Fruit fly (Drosophila melanogaster) whole organism, embryonic: Measurements from ENCODE around the gene Sld5.
A peak's percentile ranks its signal among the peaks of the same experiment; 100 is the strongest.

ENCODE experiments used
- C15 ChIP-seq: fragments of 200-800 bp; sonication (Bioruptor generic); IDR thresholded peaks from 3 replicates; pipeline ENCODE4 v1.3.6; 2022; ENCODE audit warnings: missing biosample characterization, missing genetic modification characterization
- CG10209 ChIP-seq: fragments of 200-800 bp; sonication (Bioruptor generic); optimal IDR thresholded peaks from 3 replicates; lab custom pipeline; 2017; ENCODE audit warnings: missing biosample characterization, mild to moderate bottlenecking, missing genetic modification characterization, missing genetic modification reagents
- CG10366 ChIP-seq: fragments of 200-800 bp; sonication (Bioruptor generic); IDR thresholded peaks from 2 replicates; pipeline ENCODE4 v1.3.6; 2022; ENCODE audit warnings: missing biosample characterization, missing genetic modification characterization
- CG10462 ChIP-seq: fragments of 200-800 bp; sonication (Bioruptor generic); optimal IDR thresholded peaks from 2 replicates; lab custom pipeline; 2016; ENCODE audit warnings: missing biosample characterization, missing genetic modification characterization
- CG10543 ChIP-seq: fragments of 200-800 bp; sonication (Bioruptor generic); optimal IDR thresholded peaks from 3 replicates; lab custom pipeline; 2017; ENCODE audit warnings: missing biosample characterization, mild to moderate bottlenecking, missing genetic modification characterization, moderate library complexity
- CG10565 ChIP-seq: fragments of 200-800 bp; sonication (Bioruptor generic); optimal IDR thresholded peaks from 3 replicates; lab custom pipeline; 2016; ENCODE audit warnings: missing biosample characterization, mild to moderate bottlenecking, missing genetic modification characterization
- CG14050 ChIP-seq: fragments of 200-800 bp; sonication (Bioruptor generic); IDR thresholded peaks from 3 replicates; pipeline ENCODE4 v1.3.6; 2022; ENCODE audit warnings: missing biosample characterization, missing genetic modification characterization
- CG14710 ChIP-seq: fragments of 200-800 bp; sonication (Bioruptor generic); optimal IDR thresholded peaks from 3 replicates; lab custom pipeline; 2019; ENCODE audit warnings: missing biosample characterization, mild to moderate bottlenecking, missing genetic modification characterization, moderate library complexity
- CG15269 ChIP-seq: fragments of 200-800 bp; sonication (Bioruptor generic); optimal IDR thresholded peaks from 2 replicates; lab custom pipeline; 2018; ENCODE audit warnings: missing biosample characterization, mild to moderate bottlenecking, missing genetic modification characterization, moderate library complexity
- CG15479 ChIP-seq: fragments of 200-800 bp; sonication (Bioruptor generic); optimal IDR thresholded peaks from 3 replicates; lab custom pipeline; 2019; ENCODE audit warnings: missing biosample characterization, mild to moderate bottlenecking, missing genetic modification characterization, moderate library complexity
- CG15601 ChIP-seq: fragments of 200-800 bp; sonication (Bioruptor generic); optimal IDR thresholded peaks from 3 replicates; lab custom pipeline; 2019; ENCODE audit warnings: missing biosample characterization, mild to moderate bottlenecking, missing genetic modification characterization, moderate library complexity
- CG15696 ChIP-seq: fragments of 200-800 bp; sonication (Bioruptor generic); optimal IDR thresholded peaks from 2 replicates; lab custom pipeline; 2019; ENCODE audit warnings: missing biosample characterization, mild to moderate bottlenecking, missing genetic modification characterization, moderate library complexity
- CG30403 ChIP-seq: fragments of 200-800 bp; sonication (Bioruptor generic); optimal IDR thresholded peaks from 3 replicates; lab custom pipeline; 2016; ENCODE audit warnings: missing biosample characterization, missing genetic modification characterization
- CG33213 ChIP-seq: fragments of 200-800 bp; sonication (Bioruptor generic); optimal IDR thresholded peaks from 3 replicates; lab custom pipeline; 2016; ENCODE audit warnings: missing biosample characterization, missing genetic modification characterization
- CG34422 ChIP-seq: fragments of 200-800 bp; sonication (Bioruptor generic); IDR thresholded peaks from 3 replicates; pipeline ENCODE4 v1.3.6; 2022; ENCODE audit warnings: missing biosample characterization, missing genetic modification characterization
- CG3847 ChIP-seq: fragments of 200-800 bp; sonication (Bioruptor generic); IDR thresholded peaks from 2 replicates; pipeline ENCODE4 v1.3.6; 2022; ENCODE audit warnings: missing biosample characterization, missing genetic modification characterization
- CG7963 ChIP-seq: fragments of 200-800 bp; sonication (Bioruptor generic); IDR thresholded peaks from 3 replicates; pipeline ENCODE4 v1.3.6; 2022; ENCODE audit warnings: missing biosample characterization, missing genetic modification characterization; ENCODE audit not compliant: partially characterized antibody
- CG7987 ChIP-seq: fragments of 200-800 bp; sonication (Bioruptor generic); optimal IDR thresholded peaks from 2 replicates; lab custom pipeline; 2018; ENCODE audit warnings: missing biosample characterization, mild to moderate bottlenecking, missing genetic modification characterization, moderate library complexity
- CG8924 ChIP-seq: fragments of 200-800 bp; optimal IDR thresholded peaks from 3 replicates; lab custom pipeline; 2019; ENCODE audit warnings: missing biosample characterization, mild to moderate bottlenecking, missing genetic modification characterization, moderate library complexity
- CG9817 ChIP-seq: fragments of 200-800 bp; sonication (Bioruptor generic); optimal IDR thresholded peaks from 2 replicates; lab custom pipeline; 2018; ENCODE audit warnings: missing biosample characterization, mild to moderate bottlenecking, missing genetic modification characterization, moderate library complexity
- D ChIP-seq, 2 experiments: fragments of 200-800 bp in 1 of 2; fragments of >200 bp in 1 of 2; sonication (Bioruptor generic) in 1 of 2; optimal IDR thresholded peaks; 2 replicates in 1 of 2; 3 replicates in 1 of 2; lab custom pipeline; 2017; ENCODE audit warnings: mild to moderate bottlenecking in 1 of 2, missing biosample characterization in 1 of 2, missing genetic modification characterization in 1 of 2, missing genetic modification reagents in 1 of 2
- D19B ChIP-seq: fragments of 200-800 bp; sonication (Bioruptor generic); optimal IDR thresholded peaks from 2 replicates; lab custom pipeline; 2017; ENCODE audit warnings: missing biosample characterization, mild to moderate bottlenecking, missing genetic modification characterization
- Dip2 ChIP-seq: fragments of 200-800 bp; sonication (Bioruptor generic); IDR thresholded peaks from 2 replicates; pipeline ENCODE4 v1.3.6; 2022; ENCODE audit warnings: missing biosample characterization, missing genetic modification characterization
- Dll ChIP-seq: fragments of 200-800 bp; sonication (Bioruptor generic); IDR thresholded peaks from 4 replicates; pipeline ENCODE4 v1.3.6; 2022; ENCODE audit warnings: missing biosample characterization, missing genetic modification characterization; ENCODE audit not compliant: partially characterized antibody
- Doc2 ChIP-seq: fragments of 200-800 bp; sonication (Bioruptor generic); IDR thresholded peaks from 2 replicates; pipeline ENCODE4 v1.3.6; 2022; ENCODE audit warnings: missing biosample characterization, missing genetic modification characterization
- Hr51 ChIP-seq, 2 experiments: fragments of 200-800 bp; sonication (Bioruptor generic); optimal IDR thresholded peaks; 2 replicates in 1 of 2; 3 replicates in 1 of 2; lab custom pipeline; 2016 to 2018; ENCODE audit warnings: missing biosample characterization in 2 of 2, missing genetic modification characterization in 2 of 2, mild to moderate bottlenecking in 1 of 2, moderate library complexity in 1 of 2
- Nf-YB ChIP-seq: fragments of 200-800 bp; sonication (Bioruptor generic); optimal IDR thresholded peaks from 3 replicates; lab custom pipeline; 2019; ENCODE audit warnings: missing biosample characterization, mild to moderate bottlenecking, missing genetic modification characterization, moderate library complexity
- Usf ChIP-seq: fragments of 200-800 bp; sonication (Bioruptor generic); optimal IDR thresholded peaks from 2 replicates; lab custom pipeline; 2017; ENCODE audit warnings: missing genotype, missing biosample characterization, missing genetic modification characterization
- ase ChIP-seq: fragments of 200-800 bp; sonication (Bioruptor generic); IDR thresholded peaks from 3 replicates; pipeline ENCODE4 v1.3.6; 2022; ENCODE audit warnings: missing biosample characterization, missing genetic modification characterization
- ash1 ChIP-seq: fragments of 200-800 bp; sonication (Bioruptor generic); optimal IDR thresholded peaks from 2 replicates; lab custom pipeline; 2018; ENCODE audit warnings: missing biosample characterization, mild to moderate bottlenecking, missing genetic modification characterization
- bigmax ChIP-seq: fragments of 200-800 bp; sonication (Bioruptor generic); optimal IDR thresholded peaks from 2 replicates; lab custom pipeline; 2018; ENCODE audit warnings: missing biosample characterization, mild to moderate bottlenecking, missing genetic modification characterization
- cg ChIP-seq: fragments of 200-800 bp; sonication (Bioruptor generic); optimal IDR thresholded peaks from 3 replicates; lab custom pipeline; 2019; ENCODE audit warnings: missing biosample characterization, mild to moderate bottlenecking, missing genetic modification characterization, moderate library complexity
- croc ChIP-seq: fragments of 200-800 bp; sonication (Bioruptor generic); conservative IDR thresholded peaks from 3 replicates; pipeline ENCODE4 v1.3.6; 2022; ENCODE audit warnings: missing biosample characterization, missing genetic modification characterization
- dan ChIP-seq: fragments of 200-800 bp; sonication (Bioruptor generic); IDR thresholded peaks from 2 replicates; pipeline ENCODE4 v1.3.6; 2022; ENCODE audit warnings: missing biosample characterization, missing genetic modification characterization
- eyg ChIP-seq: fragments of 200-800 bp; sonication (Bioruptor generic); optimal IDR thresholded peaks from 3 replicates; lab custom pipeline; 2016; ENCODE audit warnings: missing biosample characterization, missing genetic modification characterization
- fd64A ChIP-seq: fragments of 200-800 bp; sonication (Bioruptor generic); optimal IDR thresholded peaks from 3 replicates; lab custom pipeline; 2018; ENCODE audit warnings: missing biosample characterization, mild to moderate bottlenecking, missing genetic modification characterization
- h ChIP-seq: fragments of >200 bp; optimal IDR thresholded peaks from 2 replicates; lab custom pipeline; 2017
- hbn ChIP-seq: fragments of 200-800 bp; sonication (Bioruptor generic); IDR thresholded peaks from 2 replicates; pipeline ENCODE4 v1.3.6; 2022; ENCODE audit warnings: missing biosample characterization, missing genetic modification characterization; ENCODE audit not compliant: partially characterized antibody
- hkb ChIP-seq, 2 experiments: fragments of 200-800 bp in 1 of 2; fragments of >200 bp in 1 of 2; sonication (Bioruptor generic) in 1 of 2; IDR thresholded peaks in 1 of 2; optimal IDR thresholded peaks in 1 of 2; 2 replicates each; pipeline versions ENCODE4 v1.3.6 to Lab custom; 2017 to 2022; ENCODE audit warnings: missing biosample characterization in 1 of 2, missing genetic modification characterization in 1 of 2
- lola ChIP-seq, 3 experiments: fragments of >200 bp in 2 of 3; fragments of 200-800 bp in 1 of 3; sonication (Bioruptor generic) in 1 of 3; optimal IDR thresholded peaks; 2 replicates each; lab custom pipeline; 2017 to 2019; ENCODE audit warnings: missing biosample characterization in 3 of 3, missing genetic modification characterization in 3 of 3, mild to moderate bottlenecking in 1 of 3, moderate library complexity in 1 of 3
- nom ChIP-seq: fragments of 200-800 bp; sonication (Bioruptor generic); optimal IDR thresholded peaks from 2 replicates; lab custom pipeline; 2017; ENCODE audit warnings: missing biosample characterization, missing genetic modification characterization, mild to moderate bottlenecking, moderate library complexity, missing genetic modification reagents
- prd ChIP-seq, 3 experiments: fragments of >200 bp in 2 of 3; fragments of 200-800 bp in 1 of 3; sonication (Bioruptor generic) in 1 of 3; optimal IDR thresholded peaks in 2 of 3; IDR thresholded peaks in 1 of 3; 2 replicates in 2 of 3; 3 replicates in 1 of 3; pipeline versions ENCODE4 v1.3.6 to Lab custom; 2017 to 2022; ENCODE audit warnings: missing biosample characterization in 1 of 3, missing genetic modification characterization in 1 of 3
- ranshi ChIP-seq: fragments of 200-800 bp; sonication (Bioruptor generic); IDR thresholded peaks from 2 replicates; pipeline ENCODE4 v1.3.6; 2022; ENCODE audit warnings: missing biosample characterization, missing genetic modification characterization
- sim ChIP-seq: fragments of 200-800 bp; sonication (Bioruptor generic); IDR thresholded peaks from 2 replicates; pipeline ENCODE4 v1.3.6; 2022; ENCODE audit warnings: missing biosample characterization, missing genetic modification characterization
- vnd ChIP-seq: fragments of 200-800 bp; sonication (Bioruptor generic); IDR thresholded peaks from 3 replicates; pipeline ENCODE4 v1.3.6; 2022; ENCODE audit warnings: missing biosample characterization, missing genetic modification characterization; ENCODE audit not compliant: partially characterized antibody
- zf30C ChIP-seq: fragments of 200-800 bp; sonication (Bioruptor generic); optimal IDR thresholded peaks from 3 replicates; lab custom pipeline; 2018; ENCODE audit warnings: missing biosample characterization, mild to moderate bottlenecking, missing genetic modification characterization

The Sld5 gene

dm6 chr3R:26104302-26105140 lies 48.2 kb upstream of the Sld5 start (continued):
- TF ChIP-seq CG14050 (GFP tag; lab: Robert Waterston, UW) = no peak
- TF ChIP-seq Usf (GFP tag; lab: Kevin White, UChicago) = no peak
- peak; percentile 32 for TF ChIP-seq CG9817 (tag; lab: Kevin White, UChicago)
- TF ChIP-seq h (lab: Kevin White, UChicago) = no peak
- no peak for TF ChIP-seq hkb (optimal IDR thresholded peaks at IDR 0.05; lab: Kevin White, UChicago)
- TF ChIP-seq hkb (GFP tag; IDR thresholded peaks at IDR 0.05; lab: Robert Waterston, UW) = no peak
- TF ChIP-seq CG7987 = peak; percentile 25
- no peak for TF ChIP-seq vnd (GFP tag; lab: Robert Waterston, UW)
- TF ChIP-seq CG10462 (GFP tag; lab: Kevin White, UChicago) = no peak
- no peak for TF ChIP-seq nom (GFP tag; lab: Kevin White, UChicago)
- TF ChIP-seq CG10366 (GFP tag; lab: Robert Waterston, UW) = no peak
- TF ChIP-seq CG30403 (GFP tag; lab: Kevin White, UChicago) = peak; percentile 35
- TF ChIP-seq D19B (GFP tag; lab: Kevin White, UChicago) = peak; percentile 51
- no peak for TF ChIP-seq hbn (GFP tag; lab: Robert Waterston, UW)
- no peak for TF ChIP-seq ase
- TF ChIP-seq ranshi (GFP tag; lab: Robert Waterston, UW) = no peak
- TF ChIP-seq lola (GFP tag; optimal IDR thresholded peaks at IDR 0.05; lab: Kevin White, UChicago) = no peak
- peak; percentile 46 for TF ChIP-seq zf30C (GFP tag; lab: Kevin White, UChicago)
- no peak for TF ChIP-seq CG15479 (GFP tag; lab: Kevin White, UChicago)
- no peak for TF ChIP-seq Doc2
- TF ChIP-seq croc (GFP tag; lab: Robert Waterston, UW) = no peak
- no peak for TF ChIP-seq fd64A
- TF ChIP-seq cg (GFP tag; lab: Kevin White, UChicago) = peak; percentile 34
- no peak for TF ChIP-seq CG15601 (tag; lab: Kevin White, UChicago)
- TF ChIP-seq dan = no peak
- TF ChIP-seq CG33213 (GFP tag; lab: Kevin White, UChicago) = no peak
- TF ChIP-seq CG10209 (GFP tag; lab: Kevin White, UChicago) = peak; percentile 23
- no peak for TF ChIP-seq bigmax (GFP tag; lab: Kevin White, UChicago)
- no peak for TF ChIP-seq eyg
- no peak for TF ChIP-seq Nf-YB
- no peak for TF ChIP-seq C15
- TF ChIP-seq CG15269 = peak; percentile 42
- peak in 1 of 2 experiments; percentile 39 for TF ChIP-seq Hr51 (GFP tag; optimal IDR thresholded peaks at IDR 0.05; lab: Kevin White, UChicago)
- TF ChIP-seq CG8924 = peak; percentile 31
- 0 out of 3 replicates have a peak, but pooled peaks have one; percentile 7 for TF ChIP-seq CG34422 (GFP tag; lab: Robert Waterston, UW)
- peak; percentile 37 for TF ChIP-seq CG15696 (tag; lab: Kevin White, UChicago)
- TF ChIP-seq CG14710 = no peak
- TF ChIP-seq CG7963 (GFP tag; lab: Robert Waterston, UW) = no peak
- no peak for TF ChIP-seq Dll (GFP tag; lab: Robert Waterston, UW)
- TF ChIP-seq sim (GFP tag; lab: Robert Waterston, UW) = no peak
- TF ChIP-seq CG10543 (GFP tag; lab: Kevin White, UChicago) = peak; percentile 37
- no peak for TF ChIP-seq CG10565 (GFP tag; lab: Kevin White, UChicago)
- no peak for TF ChIP-seq ash1
- TF ChIP-seq CG3847 = no peak
- TF ChIP-seq prd (optimal IDR thresholded peaks at IDR 0.05; lab: Kevin White, UChicago) = no peak
- TF ChIP-seq prd (GFP tag; IDR thresholded peaks at IDR 0.05; lab: Robert Waterston, UW) = peak; percentile 44; the same call in 1 of the 3 replicates
- TF ChIP-seq D (optimal IDR thresholded peaks at IDR 0.05; lab: Kevin White, UChicago) = no peak
- no peak for TF ChIP-seq D (GFP tag; optimal IDR thresholded peaks at IDR 0.05; lab: Kevin White, UChicago)
- TF ChIP-seq Dip2 (GFP tag; lab: Robert Waterston, UW) = no peak
